Worm (Caenorhabditis elegans): ENCODE results near the gene clec-222.

DNA sequence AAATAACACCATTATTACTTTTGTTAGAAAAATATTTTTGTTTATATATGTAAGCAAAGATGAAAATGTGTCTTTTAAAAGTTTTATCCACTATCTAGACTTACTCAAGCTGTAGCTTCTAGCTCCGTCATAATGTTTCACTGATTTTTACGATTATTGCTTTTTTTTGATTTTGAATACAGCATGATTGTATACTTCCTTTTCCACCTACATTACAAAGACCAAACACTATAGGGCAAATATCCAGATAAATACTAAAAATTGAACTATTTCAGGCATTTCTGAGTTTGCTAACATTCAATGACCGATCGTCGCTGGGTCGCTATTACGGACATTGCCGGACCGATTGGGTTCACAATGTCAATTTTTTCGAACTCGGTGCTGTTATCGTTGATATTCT, 4.5 kb upstream of the clec-222 start, which contains the start of gene str-116:
- TF ChIP-seq hmg-4 (GFP tag; optimal IDR thresholded peaks at IDR 0.05), result no peak
- no peak for TF ChIP-seq aly-1 (tag; optimal IDR thresholded peaks at IDR 0.05)
- no peak for TF ChIP-seq hnd-1 (tag; optimal IDR thresholded peaks at IDR 0.05)
- TF ChIP-seq ama-1 (optimal IDR thresholded peaks at IDR 0.05), result no peak
- TF ChIP-seq tbx-37 (GFP tag; conservative IDR thresholded peaks at IDR 0.05), result no peak
- TF ChIP-seq tra-4 (tag; optimal IDR thresholded peaks at IDR 0.05), result no peak
- no peak for TF ChIP-seq tbx-11 (GFP tag; IDR thresholded peaks at IDR 0.05)
- TF ChIP-seq F13C5.2 (tag; optimal IDR thresholded peaks at IDR 0.05), result no peak

All from whole organism, early embryonic.